Worm (Caenorhabditis elegans): ENCODE measurements around the gene pie-1.
"Not testable (repeated sequence)": the region's sequence is repeated elsewhere in the genome, so short reads cannot be mapped to it uniquely, and the experiment has no call there.

- TF ChIP-seq flt-1 (GFP tag; IDR thresholded peaks at IDR 0.05); ama-1 (optimal IDR thresholded peaks at IDR 0.05); tbx-37 (GFP tag; conservative IDR thresholded peaks at IDR 0.05); ceh-13 (GFP tag; optimal IDR thresholded peaks at IDR 0.05); pes-1 (GFP tag; IDR thresholded peaks at IDR 0.05): not testable (repeated sequence)
Observed at ce11 chrIII:12383709-12384108, 43.0 kb upstream of the pie-1 start, which contains the start of gene Y49E10.4.

All from whole organism, early embryonic.